Fruit fly (Drosophila melanogaster) whole organism, wandering third instar larva: ENCODE results near the gene Gr93d.

ENCODE experiments used
- Abd-B ChIP-seq: fragments of >200 bp; optimal IDR thresholded peaks from 2 replicates; lab custom pipeline; 2017; ENCODE audit warnings: missing biosample characterization, missing genetic modification characterization
- CG9705 ChIP-seq: fragments of 200-800 bp; sonication (Bioruptor generic); optimal IDR thresholded peaks from 2 replicates; lab custom pipeline; 2018; ENCODE audit warnings: missing biosample characterization, mild to moderate bottlenecking, missing genetic modification characterization
- GATAd ChIP-seq: sonication (Bioruptor generic); optimal IDR thresholded peaks from 2 replicates; lab custom pipeline; 2016; ENCODE audit warnings: missing biosample characterization, missing genetic modification characterization
- Hnf4 ChIP-seq: fragments of 200-800 bp; sonication (Bioruptor generic); optimal IDR thresholded peaks from 2 replicates; lab custom pipeline; 2016; ENCODE audit warnings: missing biosample characterization, mild to moderate bottlenecking, missing genetic modification characterization
- N ChIP-seq: fragments of >200 bp; optimal IDR thresholded peaks from 2 replicates; lab custom pipeline; 2018; ENCODE audit warnings: missing biosample characterization, missing external identifiers, missing genetic modification characterization
- Vsx2 ChIP-seq: fragments of 200-300, 225-300 bp; sonication (Bioruptor generic); optimal IDR thresholded peaks from 2 replicates; lab custom pipeline; 2018; ENCODE audit warnings: missing biosample characterization, missing genetic modification characterization; ENCODE audit not compliant: partially characterized antibody
- dl ChIP-seq, 2 experiments: fragments of 175-275, 200-275 bp in 1 of 2; fragments of 200-275 bp in 1 of 2; sonication (Bioruptor generic); optimal IDR thresholded peaks; lab custom pipeline; 2018; ENCODE audit warnings: mild to moderate bottlenecking in 2 of 2, missing biosample characterization in 2 of 2, missing genetic modification characterization in 2 of 2, moderate library complexity in 2 of 2; ENCODE audit not compliant: partially characterized antibody in 2 of 2, insufficient read depth in 1 of 2
- foxo ChIP-seq, 2 experiments: fragments of 200-800 bp; sonication (Bioruptor generic); optimal IDR thresholded peaks; 2 replicates in 1 of 2; 3 replicates in 1 of 2; lab custom pipeline; 2016 to 2017; ENCODE audit warnings: missing biosample characterization in 2 of 2, missing genetic modification characterization in 2 of 2
- psq ChIP-seq: fragments of 200-800 bp; sonication (Bioruptor generic); optimal IDR thresholded peaks from 3 replicates; lab custom pipeline; 2017; ENCODE audit warnings: missing biosample characterization, mild to moderate bottlenecking, missing genetic modification characterization, moderate library complexity
- rgr ChIP-seq: fragments of 200-800 bp; sonication (Bioruptor generic); optimal IDR thresholded peaks from 3 replicates; lab custom pipeline; 2016; ENCODE audit warnings: missing biosample characterization, mild to moderate bottlenecking, missing genetic modification characterization
- sv ChIP-seq: fragments of 200-800 bp; sonication (Bioruptor generic); optimal IDR thresholded peaks from 3 replicates; lab custom pipeline; 2016; ENCODE audit warnings: missing biosample characterization, missing genetic modification characterization
- tai ChIP-seq: sonication (Bioruptor generic); optimal IDR thresholded peaks from 2 replicates; lab custom pipeline; 2016; ENCODE audit warnings: missing biosample characterization, missing genetic modification characterization
- usp ChIP-seq: fragments of >200 bp; optimal IDR thresholded peaks from 2 replicates; lab custom pipeline; 2017; ENCODE audit warnings: missing biosample characterization, missing genetic modification characterization

- no peak for TF ChIP-seq CG9705 (GFP tag; lab: Kevin White, UChicago)
- no peak for TF ChIP-seq Vsx2
- no peak for TF ChIP-seq dl (GFP tag; optimal IDR thresholded peaks at IDR 0.05; lab: Kevin White, UChicago; ENCODE audit: insufficient read depth in 1 of 2, partially characterized antibody in 2 of 2)
- no peak for TF ChIP-seq Hnf4 (GFP tag; lab: Kevin White, UChicago)
- no peak for TF ChIP-seq GATAd (GFP tag; lab: Kevin White, UChicago)
- TF ChIP-seq usp: no peak
- no peak for TF ChIP-seq tai
- no peak for TF ChIP-seq rgr (GFP tag; lab: Kevin White, UChicago)
- no peak for TF ChIP-seq psq
- TF ChIP-seq sv (GFP tag; lab: Kevin White, UChicago): no peak
- no peak for TF ChIP-seq N
- TF ChIP-seq foxo (GFP tag; optimal IDR thresholded peaks at IDR 0.05; lab: Kevin White, UChicago): no peak
- no peak for TF ChIP-seq Abd-B (GFP tag; lab: Kevin White, UChicago)
Measured at dm6 chr3R:21840432-21840831, 6.0 kb downstream of the Gr93d start.
